Worm (Caenorhabditis elegans): ENCODE measurements around the gene srap-1.
A peak's percentile ranks its signal among the peaks of the same experiment; 100 is the strongest.

Gene srap-1

ce11 chrII:11162390-11162789 lies 40.6 kb upstream of the srap-1 start, which contains the start of gene ptr-13:
Gene ptr-13 (minus strand): TSS chrII:11162481.
- no peak for TF ChIP-seq ceh-36 (tag; optimal IDR thresholded peaks at IDR 0.05)
- no peak for TF ChIP-seq tbx-37 (GFP tag; conservative IDR thresholded peaks at IDR 0.05)
- TF ChIP-seq pes-1 (GFP tag; IDR thresholded peaks at IDR 0.05), result no peak
- TF ChIP-seq B0310.2 (tag; optimal IDR thresholded peaks at IDR 0.05), result no peak
- TF ChIP-seq scrt-1 (GFP tag; IDR thresholded peaks at IDR 0.05), result no peak
- no peak for TF ChIP-seq hnd-1 (tag; optimal IDR thresholded peaks at IDR 0.05)
- no peak for TF ChIP-seq flt-1 (GFP tag; IDR thresholded peaks at IDR 0.05)
- TF ChIP-seq ets-7 (tag; optimal IDR thresholded peaks at IDR 0.05), result no peak
- TF ChIP-seq aly-1 (tag; optimal IDR thresholded peaks at IDR 0.05), result no peak
- TF ChIP-seq sea-1 (GFP tag; conservative IDR thresholded peaks at IDR 0.05), result no peak
- TF ChIP-seq ceh-13 (GFP tag; optimal IDR thresholded peaks at IDR 0.05), result no peak
- no peak for TF ChIP-seq tra-4 (tag; optimal IDR thresholded peaks at IDR 0.05)
- no peak for TF ChIP-seq tbx-11 (GFP tag; IDR thresholded peaks at IDR 0.05)
- no peak for TF ChIP-seq F13C5.2 (tag; optimal IDR thresholded peaks at IDR 0.05)

DNA sequence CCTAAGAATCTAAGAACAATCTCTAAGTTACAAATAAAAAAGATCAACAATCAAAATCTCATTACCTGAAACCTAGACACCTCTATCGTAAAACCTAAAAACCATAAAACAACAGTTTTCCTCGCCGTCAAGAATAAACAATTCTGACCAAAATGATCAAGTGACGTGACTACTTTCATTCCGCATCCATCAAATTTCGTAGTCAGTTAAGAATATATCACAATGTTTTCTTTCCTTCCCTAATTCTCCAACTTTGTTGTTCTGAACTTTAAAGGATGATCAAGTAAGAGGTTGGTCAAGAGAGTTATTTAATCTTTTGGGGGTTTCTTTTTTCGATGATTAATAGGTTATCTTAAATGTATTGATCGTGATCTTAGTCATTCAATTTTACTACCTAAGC lies 39.7 kb upstream of the srap-1 start:
- TF ChIP-seq hnd-1 (tag; optimal IDR thresholded peaks at IDR 0.05) (no peak), ceh-36 (tag; optimal IDR thresholded peaks at IDR 0.05) (no peak), tra-4 (tag; optimal IDR thresholded peaks at IDR 0.05) (no peak), tbx-37 (GFP tag; conservative IDR thresholded peaks at IDR 0.05) (no peak), pes-1 (GFP tag; IDR thresholded peaks at IDR 0.05) (no peak), flt-1 (GFP tag; IDR thresholded peaks at IDR 0.05) (no peak), ceh-13 (GFP tag; optimal IDR thresholded peaks at IDR 0.05) (no peak), hmg-4 (GFP tag; optimal IDR thresholded peaks at IDR 0.05) (no peak)

DNA sequence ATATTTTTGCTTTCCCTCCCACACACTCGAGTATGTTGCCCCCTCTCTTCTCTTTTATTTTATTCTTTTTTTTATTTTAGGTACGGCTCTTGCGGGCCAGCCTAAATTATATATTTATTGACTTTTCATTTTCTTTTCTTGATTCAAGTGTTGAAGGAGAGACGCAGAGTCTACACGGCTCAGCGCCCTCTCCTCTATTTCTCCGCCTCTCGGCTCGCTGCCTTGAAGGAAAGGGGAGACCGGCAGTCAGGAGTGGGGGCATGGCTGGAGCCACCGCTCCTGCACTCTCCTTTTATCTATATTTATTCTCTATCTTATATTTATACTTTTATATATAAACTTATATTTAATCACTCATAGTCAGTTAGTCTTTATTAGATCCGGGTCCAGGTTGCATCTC lies 36.6 kb upstream of the srap-1 start:
- TF ChIP-seq pes-1 (GFP tag; IDR thresholded peaks at IDR 0.05) (peak; percentile 49; the same call in 1 of the 2 replicates), hnd-1 (tag; optimal IDR thresholded peaks at IDR 0.05) (no peak)

DNA sequence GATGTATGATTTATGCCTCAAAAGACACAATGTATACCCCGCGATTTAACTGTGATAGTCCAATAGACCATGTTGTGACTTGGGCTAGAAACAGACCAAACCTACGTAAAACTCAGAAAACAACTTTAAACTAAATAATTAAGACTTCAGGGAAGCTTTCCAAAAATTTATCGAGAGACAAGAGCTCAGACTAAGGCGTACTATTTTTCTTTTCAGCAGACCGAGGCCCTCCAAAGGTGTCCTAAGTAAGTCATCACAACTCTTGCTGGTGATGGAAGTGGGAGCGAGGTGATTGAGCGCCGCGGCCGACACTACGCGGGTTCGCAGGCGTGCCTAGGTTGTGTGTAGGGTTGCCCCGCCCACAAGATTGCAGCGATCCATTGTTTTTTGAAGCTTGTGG lies 36.0 kb upstream of the srap-1 start:
- TF ChIP-seq hmg-4 (GFP tag; optimal IDR thresholded peaks at IDR 0.05) (peak; percentile 38), B0310.2 (tag; optimal IDR thresholded peaks at IDR 0.05) (no peak)

- TF ChIP-seq scrt-1 (GFP tag; IDR thresholded peaks at IDR 0.05), result no peak
- no peak for TF ChIP-seq ets-7 (tag; optimal IDR thresholded peaks at IDR 0.05)
- no peak for TF ChIP-seq hnd-1 (tag; optimal IDR thresholded peaks at IDR 0.05)
- no peak for TF ChIP-seq ceh-13 (GFP tag; optimal IDR thresholded peaks at IDR 0.05)
- no peak for TF ChIP-seq flt-1 (GFP tag; IDR thresholded peaks at IDR 0.05)
- no peak for TF ChIP-seq aly-1 (tag; optimal IDR thresholded peaks at IDR 0.05)
- TF ChIP-seq sea-1 (GFP tag; conservative IDR thresholded peaks at IDR 0.05), result no peak
- no peak for TF ChIP-seq B0310.2 (tag; optimal IDR thresholded peaks at IDR 0.05)
- no peak for TF ChIP-seq hmg-4 (GFP tag; optimal IDR thresholded peaks at IDR 0.05)
- no peak for TF ChIP-seq F13C5.2 (tag; optimal IDR thresholded peaks at IDR 0.05)
- no peak for TF ChIP-seq tbx-37 (GFP tag; conservative IDR thresholded peaks at IDR 0.05)
- TF ChIP-seq ama-1 (optimal IDR thresholded peaks at IDR 0.05), result no peak
- no peak for TF ChIP-seq ceh-36 (tag; optimal IDR thresholded peaks at IDR 0.05)
- TF ChIP-seq tra-4 (tag; optimal IDR thresholded peaks at IDR 0.05), result no peak
- TF ChIP-seq pes-1 (GFP tag; IDR thresholded peaks at IDR 0.05), result no peak
These were observed 27.7 kb upstream of the srap-1 start for ce11 chrII:11175347-11175746.

- no peak for TF ChIP-seq B0310.2 (tag; optimal IDR thresholded peaks at IDR 0.05)
- TF ChIP-seq ama-1 (optimal IDR thresholded peaks at IDR 0.05), result no peak
- no peak for TF ChIP-seq tbx-37 (GFP tag; conservative IDR thresholded peaks at IDR 0.05)
- no peak for TF ChIP-seq hnd-1 (tag; optimal IDR thresholded peaks at IDR 0.05)
- no peak for TF ChIP-seq pes-1 (GFP tag; IDR thresholded peaks at IDR 0.05)
- TF ChIP-seq hmbx-1 (tag; optimal IDR thresholded peaks at IDR 0.05), result no peak
These were observed 26.6 kb upstream of the srap-1 start for ce11 chrII:11176441-11176840.

DNA sequence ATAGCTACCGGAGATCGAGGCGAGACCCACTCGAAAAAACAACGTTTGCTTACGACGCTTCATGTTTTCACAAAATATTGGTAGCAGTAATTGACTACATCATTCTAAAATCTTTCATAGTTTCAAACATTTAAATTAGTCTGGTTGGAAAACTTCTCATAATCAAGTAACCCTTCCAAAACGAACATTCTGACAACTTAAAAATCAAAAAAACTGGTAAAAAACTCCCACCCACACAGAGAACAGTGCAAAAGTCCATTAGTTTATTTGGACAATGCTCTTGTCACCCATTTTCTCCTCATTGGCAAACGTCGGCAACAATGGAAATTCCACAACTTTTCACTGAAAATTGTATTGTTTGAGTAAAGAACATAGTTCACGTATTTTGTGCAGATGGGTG lies 25.6 kb upstream of the srap-1 start, which contains the start of gene F37H8.6:
F37H8.6 (minus strand) TSS at position 101 of the 400 bp plus-strand sequence.
- TF ChIP-seq tra-4 (tag; optimal IDR thresholded peaks at IDR 0.05), result no peak
- TF ChIP-seq hmbx-1 (tag; optimal IDR thresholded peaks at IDR 0.05), result no peak
- TF ChIP-seq ceh-36 (tag; optimal IDR thresholded peaks at IDR 0.05), result no peak
- TF ChIP-seq ets-7 (tag; optimal IDR thresholded peaks at IDR 0.05), result no peak

ce11 chrII:11178737-11179136 lies 24.3 kb upstream of the srap-1 start:
- no peak for TF ChIP-seq tra-4 (tag; optimal IDR thresholded peaks at IDR 0.05)
- no peak for TF ChIP-seq hmbx-1 (tag; optimal IDR thresholded peaks at IDR 0.05)
- TF ChIP-seq B0310.2 (tag; optimal IDR thresholded peaks at IDR 0.05), result no peak
- TF ChIP-seq hnd-1 (tag; optimal IDR thresholded peaks at IDR 0.05), result no peak
- TF ChIP-seq ceh-36 (tag; optimal IDR thresholded peaks at IDR 0.05), result no peak
- no peak for TF ChIP-seq aly-1 (tag; optimal IDR thresholded peaks at IDR 0.05)
- TF ChIP-seq scrt-1 (GFP tag; IDR thresholded peaks at IDR 0.05), result no peak
- TF ChIP-seq ceh-13 (GFP tag; optimal IDR thresholded peaks at IDR 0.05), result no peak
- TF ChIP-seq sea-1 (GFP tag; conservative IDR thresholded peaks at IDR 0.05), result no peak
- no peak for TF ChIP-seq tbx-37 (GFP tag; conservative IDR thresholded peaks at IDR 0.05)
- no peak for TF ChIP-seq hmg-4 (GFP tag; optimal IDR thresholded peaks at IDR 0.05)

DNA sequence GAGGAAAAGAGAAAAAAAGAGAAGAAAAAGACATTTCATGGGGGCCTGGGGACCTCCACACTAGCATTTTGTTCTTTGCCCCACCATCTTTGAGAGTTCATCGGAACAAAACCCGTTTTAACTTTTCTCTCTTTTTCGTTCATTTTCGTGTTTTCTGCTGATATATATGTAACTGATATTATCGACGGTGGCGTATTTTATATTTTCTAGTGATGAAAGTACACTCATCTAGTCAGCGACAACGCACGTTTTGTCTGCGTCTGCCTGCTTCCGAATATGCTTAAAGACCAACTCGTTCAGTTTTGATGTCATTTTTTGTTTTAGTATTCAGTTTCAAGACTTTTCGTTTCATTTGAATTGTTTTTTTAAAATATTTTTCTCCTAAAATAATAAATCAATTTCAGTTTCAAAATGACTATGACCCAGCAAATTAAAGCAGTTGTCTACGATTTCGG lies 21.7 kb upstream of the srap-1 start, which contains the start of gene bigr-1:
bigr-1 (plus strand) TSS at position 405 of the 455 bp plus-strand sequence.
- TF ChIP-seq tbx-37 (GFP tag; conservative IDR thresholded peaks at IDR 0.05) (no peak), B0310.2 (tag; optimal IDR thresholded peaks at IDR 0.05) (no peak), ceh-13 (GFP tag; optimal IDR thresholded peaks at IDR 0.05) (no peak), ets-7 (tag; optimal IDR thresholded peaks at IDR 0.05) (no peak), hmg-4 (GFP tag; optimal IDR thresholded peaks at IDR 0.05) (no peak), hnd-1 (tag; optimal IDR thresholded peaks at IDR 0.05) (no peak), sea-1 (GFP tag; conservative IDR thresholded peaks at IDR 0.05) (no peak), aly-1 (tag; optimal IDR thresholded peaks at IDR 0.05) (no peak), flt-1 (GFP tag; IDR thresholded peaks at IDR 0.05) (no peak), F13C5.2 (tag; optimal IDR thresholded peaks at IDR 0.05) (no peak), pes-1 (GFP tag; IDR thresholded peaks at IDR 0.05) (no peak), tbx-11 (GFP tag; IDR thresholded peaks at IDR 0.05) (no peak), ama-1 (optimal IDR thresholded peaks at IDR 0.05) (no peak), hmbx-1 (tag; optimal IDR thresholded peaks at IDR 0.05) (no peak)

Measured in whole organism, early embryonic.